Worm (Caenorhabditis elegans): ENCODE results near the gene sth-1.

Gene sth-1

DNA sequence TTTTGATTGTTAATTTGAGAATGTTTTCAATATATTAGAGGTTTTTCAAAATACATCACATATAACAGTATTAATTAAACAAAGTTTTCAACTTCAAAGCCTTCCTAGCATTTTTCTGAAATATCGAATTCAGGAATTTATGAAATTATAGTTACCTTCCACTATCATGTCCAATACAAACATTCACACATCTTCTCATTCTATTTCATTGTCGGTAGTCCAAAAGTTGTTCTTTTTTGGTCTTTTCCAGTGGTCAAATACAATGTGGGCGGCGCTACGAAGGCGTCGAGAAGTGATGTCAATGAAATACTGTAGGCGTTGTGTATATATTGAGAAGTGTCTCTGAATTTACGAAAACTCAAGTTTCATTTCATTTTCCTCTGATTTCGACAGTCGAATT is 23.8 kb downstream of the sth-1 start, which contains the start of gene catp-3:
Gene catp-3, plus strand, starts transcription at position 301 of the 400 bp plus-strand sequence.
- no peak for TF ChIP-seq ama-1 (optimal IDR thresholded peaks at IDR 0.05)
- no peak for TF ChIP-seq sea-2 (GFP tag; optimal IDR thresholded peaks at IDR 0.05)

DNA sequence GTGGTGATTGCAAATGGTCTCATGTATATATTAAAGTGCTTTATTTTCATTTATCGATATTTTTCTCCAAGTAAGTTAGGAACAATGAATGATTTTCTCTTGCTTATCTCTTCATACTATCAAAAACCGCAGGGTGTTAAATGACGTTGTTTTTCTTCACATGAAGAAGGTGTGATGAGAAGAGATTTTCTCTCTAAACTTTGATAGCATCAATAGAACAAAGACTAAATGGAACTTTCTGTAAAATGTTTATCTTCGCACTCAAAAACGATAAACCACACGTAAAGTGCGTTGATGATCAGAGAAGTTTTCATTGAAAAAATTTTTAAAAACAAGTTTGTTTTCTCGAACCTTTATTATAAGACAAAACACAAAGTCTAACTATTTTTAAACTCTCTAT is 27.9 kb downstream of the sth-1 start:
- TF ChIP-seq nhr-23 (tag; optimal IDR thresholded peaks at IDR 0.05) (no peak), nfya-1 (tag; optimal IDR thresholded peaks at IDR 0.05; ENCODE audit: insufficient read depth) (no peak), fos-1 (tag; optimal IDR thresholded peaks at IDR 0.05) (no peak), aly-2 (tag; optimal IDR thresholded peaks at IDR 0.05) (no peak), ztf-11 (tag; optimal IDR thresholded peaks at IDR 0.05) (no peak), ceh-9 (tag; optimal IDR thresholded peaks at IDR 0.05) (no peak), skn-1 (tag; optimal IDR thresholded peaks at IDR 0.05) (no peak), ceh-82 (tag; optimal IDR thresholded peaks at IDR 0.05) (no peak), unc-39 (tag; optimal IDR thresholded peaks at IDR 0.05) (no peak), fkh-10 (GFP tag; optimal IDR thresholded peaks at IDR 0.05) (no peak), ama-1 (optimal IDR thresholded peaks at IDR 0.05) (no peak), hmg-11 (tag; optimal IDR thresholded peaks at IDR 0.05) (no peak), nhr-25 (tag; optimal IDR thresholded peaks at IDR 0.05) (no peak), nhr-77 (tag; optimal IDR thresholded peaks at IDR 0.05) (no peak), nhr-76 (tag; optimal IDR thresholded peaks at IDR 0.05) (no peak), elt-2 (tag; optimal IDR thresholded peaks at IDR 0.05) (no peak), ceh-16 (tag; optimal IDR thresholded peaks at IDR 0.05) (no peak), lin-39 (tag; optimal IDR thresholded peaks at IDR 0.05) (no peak), elt-3 (tag; optimal IDR thresholded peaks at IDR 0.05) (no peak), nhr-12 (tag; optimal IDR thresholded peaks at IDR 0.05) (no peak)

DNA sequence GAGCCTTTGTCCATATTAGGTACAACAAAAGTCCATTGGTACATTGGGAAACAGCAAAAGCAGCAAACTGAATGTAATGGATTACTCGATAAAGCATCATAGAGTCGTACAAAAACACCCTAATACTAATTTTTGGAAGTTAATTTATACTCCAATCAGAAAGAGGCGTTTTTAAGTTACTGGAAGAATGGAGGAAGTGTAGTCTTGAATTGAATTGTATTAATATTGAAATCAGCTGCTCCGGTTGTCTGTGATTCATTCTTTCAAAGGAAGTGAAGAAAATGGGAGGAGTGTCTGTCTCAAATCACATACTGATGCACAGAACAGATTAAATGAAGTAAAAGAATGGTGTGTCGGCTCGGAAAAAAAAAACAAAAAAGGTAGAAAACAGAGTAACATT is 29.6 kb downstream of the sth-1 start, which contains the start of gene str-131:
Gene str-131, minus strand, starts transcription at position 101 of the 400 bp plus-strand sequence.
- no peak for TF ChIP-seq egl-27 (tag; optimal IDR thresholded peaks at IDR 0.05)
- TF ChIP-seq unc-62 (GFP tag; optimal IDR thresholded peaks at IDR 0.05) = no peak
- TF ChIP-seq egl-5 (tag; optimal IDR thresholded peaks at IDR 0.05) = no peak
- TF ChIP-seq snpc-4 (tag; optimal IDR thresholded peaks at IDR 0.05) = no peak
- TF ChIP-seq ceh-28 (tag; optimal IDR thresholded peaks at IDR 0.05) = no peak
- TF ChIP-seq fos-1 (tag; optimal IDR thresholded peaks at IDR 0.05) = no peak
- TF ChIP-seq sea-2 (GFP tag; optimal IDR thresholded peaks at IDR 0.05) = no peak
- TF ChIP-seq nhr-237 (tag; optimal IDR thresholded peaks at IDR 0.05) = no peak
- no peak for TF ChIP-seq eor-1 (tag; optimal IDR thresholded peaks at IDR 0.05)
- no peak for TF ChIP-seq ztf-11 (tag; optimal IDR thresholded peaks at IDR 0.05)
- TF ChIP-seq aly-2 (tag; optimal IDR thresholded peaks at IDR 0.05) = no peak
- TF ChIP-seq nfya-1 (tag; optimal IDR thresholded peaks at IDR 0.05; ENCODE audit: insufficient read depth) = no peak

DNA sequence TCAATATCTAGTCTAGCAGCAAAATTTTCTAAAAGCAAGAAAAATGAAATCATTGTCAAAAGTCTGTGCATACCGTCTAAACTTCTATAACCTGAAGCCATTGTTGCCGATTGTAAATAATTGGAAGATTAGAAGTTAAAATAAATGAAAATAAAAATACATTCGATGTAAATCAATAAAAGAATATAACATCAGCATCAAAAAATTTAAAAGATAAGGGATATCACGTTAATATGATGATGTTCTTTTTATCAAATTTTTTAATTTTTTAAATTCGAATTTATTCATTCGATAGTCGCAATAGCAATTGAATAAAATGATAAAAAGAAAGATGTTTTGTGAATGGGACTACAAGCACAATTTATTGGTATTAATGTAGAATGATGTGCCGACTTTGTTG is 33.2 kb downstream of the sth-1 start, which contains the start of gene C09H5.7:
Gene C09H5.7, minus strand, starts transcription at position 101 of the 400 bp plus-strand sequence.
- TF ChIP-seq elt-2 (tag; optimal IDR thresholded peaks at IDR 0.05) (no peak), ama-1 (optimal IDR thresholded peaks at IDR 0.05) (no peak), nfya-1 (tag; optimal IDR thresholded peaks at IDR 0.05; ENCODE audit: insufficient read depth) (no peak), ceh-82 (tag; optimal IDR thresholded peaks at IDR 0.05) (no peak), unc-62 (GFP tag; optimal IDR thresholded peaks at IDR 0.05) (no peak), eor-1 (tag; optimal IDR thresholded peaks at IDR 0.05) (no peak), nhr-28 (tag; optimal IDR thresholded peaks at IDR 0.05) (no peak), sea-2 (GFP tag; optimal IDR thresholded peaks at IDR 0.05) (no peak)

DNA sequence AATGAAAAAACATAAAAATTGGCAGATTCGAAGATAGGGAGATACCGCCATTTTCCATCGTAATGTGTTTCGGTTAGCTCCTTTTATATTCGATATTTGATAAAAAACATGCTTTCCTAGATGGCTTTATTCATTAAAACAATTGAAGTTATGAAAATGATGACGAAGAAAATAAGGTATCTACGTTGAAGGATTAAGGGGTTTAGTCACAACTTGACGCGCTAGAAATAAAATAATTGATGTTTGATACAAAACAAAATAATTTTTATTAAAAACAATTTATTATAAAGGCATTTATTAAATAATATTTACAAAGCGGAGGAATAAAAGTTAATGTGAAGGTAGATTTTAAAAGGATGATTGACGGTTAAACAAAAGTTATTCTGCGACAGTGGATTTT is 38.6 kb downstream of the sth-1 start, which contains the start of gene str-130:
Gene str-130, minus strand, starts transcription at position 101 of the 400 bp plus-strand sequence.
- TF ChIP-seq lsy-12 (tag; optimal IDR thresholded peaks at IDR 0.05) (no peak), nhr-11 (tag; optimal IDR thresholded peaks at IDR 0.05) (no peak), ceh-28 (tag; optimal IDR thresholded peaks at IDR 0.05) (no peak)

DNA sequence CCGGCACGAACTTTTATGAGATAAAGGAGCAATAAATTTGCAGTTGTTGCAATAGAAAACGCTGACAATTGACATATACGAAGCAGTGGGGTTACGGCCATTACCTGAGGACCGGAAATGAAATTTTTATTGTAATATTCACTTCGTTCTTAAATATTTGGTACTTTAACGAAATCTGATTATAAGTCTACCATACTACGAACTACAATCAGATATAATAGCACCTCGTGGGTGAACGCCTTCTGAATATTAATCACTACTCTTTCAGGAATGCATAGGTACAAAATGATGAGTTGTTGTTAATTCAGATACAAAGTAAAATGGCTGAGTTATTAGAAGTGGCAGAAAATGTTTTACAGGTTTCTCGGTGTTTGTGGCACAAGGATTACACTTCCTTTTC is 40.4 kb downstream of the sth-1 start, which contains the start of gene str-129:
Gene str-129, minus strand, starts transcription at position 101 of the 400 bp plus-strand sequence.
- TF ChIP-seq lin-15B (tag; optimal IDR thresholded peaks at IDR 0.05) (no peak), hmg-11 (tag; optimal IDR thresholded peaks at IDR 0.05) (no peak), fkh-2 (tag; optimal IDR thresholded peaks at IDR 0.05) (no peak), fkh-10 (GFP tag; optimal IDR thresholded peaks at IDR 0.05) (no peak), nhr-67 (tag; optimal IDR thresholded peaks at IDR 0.05) (no peak), ceh-28 (tag; optimal IDR thresholded peaks at IDR 0.05) (no peak), daf-12 (tag; optimal IDR thresholded peaks at IDR 0.05) (no peak)
